Fruit fly (Drosophila melanogaster): Measurements from ENCODE around the gene Keap1.
A peak's percentile ranks its signal among the peaks of the same experiment; 100 is the strongest.

The Keap1 gene

DNA sequence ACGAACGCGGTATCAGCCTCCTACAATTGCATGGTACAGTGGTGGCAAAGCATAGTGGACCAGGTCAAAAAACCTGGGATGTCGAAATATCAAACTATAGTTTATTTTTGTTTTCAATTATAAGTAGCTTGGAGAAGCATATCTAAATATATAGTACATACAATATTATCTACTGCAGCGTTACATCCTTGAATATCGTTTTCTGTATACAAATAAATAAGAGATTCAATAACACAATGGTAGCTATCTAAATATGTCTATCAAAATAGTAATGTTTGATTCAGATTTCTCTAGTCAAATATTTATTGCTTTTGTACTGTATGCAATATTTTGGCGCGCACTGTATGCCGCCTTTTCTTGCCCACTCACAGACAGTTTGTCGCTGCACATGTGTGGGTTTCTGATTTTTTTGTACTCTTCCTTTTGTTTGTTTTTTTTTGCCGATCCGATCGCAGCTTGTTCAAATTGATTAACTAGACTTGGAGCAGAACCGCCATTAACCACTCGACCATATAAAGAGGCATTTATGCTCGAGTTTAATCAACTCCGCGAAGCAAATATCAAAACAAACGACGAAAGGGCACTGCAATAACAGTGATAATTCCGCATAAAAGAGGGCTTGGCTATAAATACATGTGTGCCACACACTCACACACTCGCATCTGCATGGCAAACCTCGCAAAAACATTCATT, 1.1 kb upstream of the Keap1 start (continued):
- peak; percentile 95 for TF ChIP-seq Xbp1 (GFP tag; optimal IDR thresholded peaks at IDR 0.05)
- peak; percentile 91 for TF ChIP-seq Rx (GFP tag; IDR thresholded peaks at IDR 0.05)
- peak; percentile 87 for TF ChIP-seq Nf-YC (tag; optimal IDR thresholded peaks at IDR 0.05)
- peak; percentile 82; the same call in 1 of the 2 replicates for TF ChIP-seq Taf1 (GFP tag; IDR thresholded peaks at IDR 0.05)
- TF ChIP-seq vvl (GFP tag; IDR thresholded peaks at IDR 0.05) = peak; percentile 96
- TF ChIP-seq CG12942 (GFP tag; optimal IDR thresholded peaks at IDR 0.05) = peak; percentile 87
- peak; percentile 97 for TF ChIP-seq nau (GFP tag; optimal IDR thresholded peaks at IDR 0.05)
- TF ChIP-seq slou (GFP tag; optimal IDR thresholded peaks at IDR 0.05) = peak; percentile 92
- peak; percentile 95 for TF ChIP-seq gsb-n (tag; optimal IDR thresholded peaks at IDR 0.05)
- TF ChIP-seq klu (GFP tag; IDR thresholded peaks at IDR 0.05) = peak; percentile 91
- peak; percentile 95 for TF ChIP-seq Meics (GFP tag; optimal IDR thresholded peaks at IDR 0.05)
- peak; percentile 79 for TF ChIP-seq crc (GFP tag; optimal IDR thresholded peaks at IDR 0.05)
- TF ChIP-seq sug (tag; optimal IDR thresholded peaks at IDR 0.05) = peak; percentile 86
- peak; percentile 91 for TF ChIP-seq CG10654 (GFP tag; optimal IDR thresholded peaks at IDR 0.05)
- peak; percentile 87 for TF ChIP-seq Mad (GFP tag; optimal IDR thresholded peaks at IDR 0.05)
- peak; percentile 91 for TF ChIP-seq CG4328 (GFP tag; optimal IDR thresholded peaks at IDR 0.05)
- TF ChIP-seq CG4282 (GFP tag; optimal IDR thresholded peaks at IDR 0.05) = peak; percentile 69
- peak; percentile 90 for TF ChIP-seq CG11456 (GFP tag; IDR thresholded peaks at IDR 0.05)
- peak; percentile 64 for TF ChIP-seq pros (GFP tag; optimal IDR thresholded peaks at IDR 0.05)
- peak; percentile 98 for TF ChIP-seq CG31441 (GFP tag; IDR thresholded peaks at IDR 0.05)
- TF ChIP-seq Dp (GFP tag; optimal IDR thresholded peaks at IDR 0.05) = no peak
- TF ChIP-seq ci (GFP tag; IDR thresholded peaks at IDR 0.05) = peak; percentile 95
- peak; percentile 94 for TF ChIP-seq caup (GFP tag; optimal IDR thresholded peaks at IDR 0.05; ENCODE audit: severe bottlenecking)
- peak; percentile 85 for TF ChIP-seq CG7357 (GFP tag; IDR thresholded peaks at IDR 0.05)
- peak; percentile 78 for TF ChIP-seq E2f2 (GFP tag; IDR thresholded peaks at IDR 0.05)
- TF ChIP-seq CG4424 (GFP tag; optimal IDR thresholded peaks at IDR 0.05) = peak; percentile 96
- TF ChIP-seq H15 (GFP tag; IDR thresholded peaks at IDR 0.05) = peak; percentile 89
- peak; percentile 95 for TF ChIP-seq CG11504 (tag; optimal IDR thresholded peaks at IDR 0.05)
- TF ChIP-seq CG1792 (GFP tag; optimal IDR thresholded peaks at IDR 0.05) = peak; percentile 64
- TF ChIP-seq CG17328 (GFP tag; IDR thresholded peaks at IDR 0.05) = peak; percentile 94
- TF ChIP-seq CG34376 (GFP tag; optimal IDR thresholded peaks at IDR 0.05) = peak; percentile 88
- TF ChIP-seq C15 (GFP tag; IDR thresholded peaks at IDR 0.05) = peak; percentile 73; the same call in 2 of the 3 replicates
- peak; percentile 53 for TF ChIP-seq Sry-β (GFP tag; optimal IDR thresholded peaks at IDR 0.05)
- TF ChIP-seq lmd (GFP tag; IDR thresholded peaks at IDR 0.05) = peak; percentile 94
- TF ChIP-seq CG2116 (GFP tag; optimal IDR thresholded peaks at IDR 0.05) = peak; percentile 88
- peak; percentile 97 for TF ChIP-seq Hmr (GFP tag; optimal IDR thresholded peaks at IDR 0.05)
- TF ChIP-seq cg (GFP tag; optimal IDR thresholded peaks at IDR 0.05) = peak; percentile 26
- TF ChIP-seq CG15073 (GFP tag; optimal IDR thresholded peaks at IDR 0.05) = peak; percentile 98
- TF ChIP-seq en (GFP tag; optimal IDR thresholded peaks at IDR 0.05) = peak; percentile 80
- TF ChIP-seq toy (GFP tag; IDR thresholded peaks at IDR 0.05) = peak; percentile 75; the same call in 1 of the 2 replicates
- TF ChIP-seq Sox100B (GFP tag; optimal IDR thresholded peaks at IDR 0.05) = peak; percentile 98
- TF ChIP-seq Max (GFP tag; optimal IDR thresholded peaks at IDR 0.05) = peak; percentile 96
- peak; percentile 47 for TF ChIP-seq GATAe (GFP tag; conservative IDR thresholded peaks at IDR 0.05)
- peak; percentile 88 for TF ChIP-seq CG10147 (GFP tag; optimal IDR thresholded peaks at IDR 0.05)
- peak; percentile 91 for TF ChIP-seq Bteb2 (GFP tag; optimal IDR thresholded peaks at IDR 0.05)
- peak; percentile 90 for TF ChIP-seq peb (GFP tag; IDR thresholded peaks at IDR 0.05)
- peak; percentile 91 for TF ChIP-seq kay (GFP tag; optimal IDR thresholded peaks at IDR 0.05)
- TF ChIP-seq Dref (GFP tag; IDR thresholded peaks at IDR 0.05) = peak; percentile 35; the same call in 1 of the 2 replicates
- TF ChIP-seq maf-S (GFP tag; optimal IDR thresholded peaks at IDR 0.05) = peak; percentile 87
- peak; percentile 98 for TF ChIP-seq CG12391 (tag; optimal IDR thresholded peaks at IDR 0.05)

Data from whole organism, embryonic.